Fruit fly (Drosophila melanogaster) whole organism, pupa: ENCODE data around the gene snRNP-U1-C.

Experiments
- CG4496 ChIP-seq: fragments of 200-800 bp; sonication (Bioruptor generic); IDR thresholded peaks from 3 replicates; pipeline ENCODE4 v1.3.6; 2022; ENCODE audit warnings: missing biosample characterization, missing genetic modification characterization
- CG8159 ChIP-seq: fragments of 200-800 bp; sonication (Bioruptor generic); optimal IDR thresholded peaks from 3 replicates; lab custom pipeline; 2018; ENCODE audit warnings: missing biosample characterization, mild to moderate bottlenecking, missing genetic modification characterization, moderate library complexity
- Pif1B ChIP-seq: fragments of 200-800 bp; sonication (Bioruptor generic); optimal IDR thresholded peaks from 3 replicates; lab custom pipeline; 2016; ENCODE audit warnings: missing biosample characterization, missing genetic modification characterization
- fd96Ca ChIP-seq: fragments of 200-800 bp; sonication (Bioruptor generic); IDR thresholded peaks from 3 replicates; pipeline ENCODE4 v1.3.6; 2022; ENCODE audit warnings: missing biosample characterization, missing genetic modification characterization
- gl ChIP-seq: fragments of 200-800 bp; sonication (Bioruptor generic); optimal IDR thresholded peaks from 2 replicates; lab custom pipeline; 2018; ENCODE audit warnings: missing biosample characterization, mild to moderate bottlenecking, missing genetic modification characterization

- TF ChIP-seq gl (tag; lab: Kevin White, UChicago) (no peak), Pif1B (GFP tag; lab: Kevin White, UChicago) (no peak), CG8159 (tag; lab: Kevin White, UChicago) (no peak), CG4496 (GFP tag; lab: Robert Waterston, UW) (no peak), fd96Ca (GFP tag; lab: Robert Waterston, UW) (no peak)
Observed at dm6 chr3R:18949896-18950295, 33.6 kb downstream of the snRNP-U1-C start, which contains the start of gene CG43732.
